Worm (Caenorhabditis elegans) whole organism, midembryonic: Measurements from ENCODE around the gene C56C10.7.
A peak's percentile ranks its signal among the peaks of the same experiment; 100 is the strongest.

Experiments used
- T22C8.4 ChIP-seq: fragments of 200-800 bp; sonication (Bioruptor generic); IDR thresholded peaks from 2 replicates; pipeline ENCODE4 v1.3.6; 2022; ENCODE audit warnings: missing genetic modification characterization, missing compliant biosample characterization
- cog-1 ChIP-seq: sonication (generic microtip); optimal IDR thresholded peaks from 2 replicates; lab custom pipeline; 2016; ENCODE audit warnings: missing genetic modification characterization, missing compliant biosample characterization
- flt-1 ChIP-seq: fragments of 200-800 bp; sonication (Bioruptor generic); IDR thresholded peaks from 2 replicates; pipeline ENCODE4 v1.3.6; 2022; ENCODE audit warnings: missing genetic modification characterization, missing compliant biosample characterization
- klf-2 ChIP-seq: fragments of 200-800 bp; sonication (Bioruptor generic); conservative IDR thresholded peaks from 2 replicates; pipeline ENCODE4 v1.3.6; 2022; ENCODE audit warnings: missing genetic modification reagents, missing genetic modification characterization, missing compliant biosample characterization
- med-1 ChIP-seq: sonication (generic microtip); optimal IDR thresholded peaks from 2 replicates; lab custom pipeline; 2017; ENCODE audit warnings: missing genetic modification characterization, mild to moderate bottlenecking, missing compliant biosample characterization, antibody characterized with exemption, missing genetic modification reagents; ENCODE audit not compliant: insufficient read depth
- ref-1 ChIP-seq: fragments of 200-800 bp; sonication (Bioruptor generic); conservative IDR thresholded peaks from 2 replicates; pipeline ENCODE4 v1.3.6; 2022; ENCODE audit warnings: missing genetic modification reagents, missing genetic modification characterization, missing compliant biosample characterization
- tab-1 ChIP-seq: fragments of 200-800 bp; sonication (Bioruptor generic); IDR thresholded peaks from 2 replicates; pipeline ENCODE4 v1.3.6; 2022; ENCODE audit warnings: missing genetic modification characterization, missing compliant biosample characterization
- ztf-23 ChIP-seq: fragments of 200-800 bp; sonication (Bioruptor generic); IDR thresholded peaks from 2 replicates; pipeline ENCODE4 v1.3.6; 2022; ENCODE audit warnings: missing genetic modification reagents, missing genetic modification characterization, missing compliant biosample characterization
- ztf-29 ChIP-seq: fragments of 200-800 bp; sonication (Bioruptor generic); IDR thresholded peaks from 2 replicates; pipeline ENCODE4 v1.3.6; 2022; ENCODE audit warnings: missing genetic modification reagents, missing genetic modification characterization, missing compliant biosample characterization

Gene C56C10.7

ce11 chrII:6578378-6578777 is 9.0 kb downstream of the C56C10.7 start, which contains the start of gene sra-31:
TSS of gene sra-31 (minus strand) at chrII:6578478.
- TF ChIP-seq ref-1 (no peak), ztf-23 (GFP tag; lab: Robert Waterston, UW) (no peak), cog-1 (no peak), med-1 (no peak), klf-2 (GFP tag; lab: Robert Waterston, UW) (no peak), tab-1 (GFP tag; lab: Robert Waterston, UW) (no peak), flt-1 (GFP tag; lab: Robert Waterston, UW) (no peak), T22C8.4 (GFP tag; lab: Robert Waterston, UW) (no peak), ztf-29 (GFP tag; lab: Robert Waterston, UW) (no peak)

- TF ChIP-seq ref-1 (no peak), med-1 (no peak), ztf-29 (GFP tag; lab: Robert Waterston, UW) (no peak), tab-1 (GFP tag; lab: Robert Waterston, UW) (no peak), T22C8.4 (GFP tag; lab: Robert Waterston, UW) (no peak), flt-1 (GFP tag; lab: Robert Waterston, UW) (no peak), cog-1 (no peak), ztf-23 (GFP tag; lab: Robert Waterston, UW) (no peak), klf-2 (GFP tag; lab: Robert Waterston, UW) (no peak)
Observed at ce11 chrII:6575647-6576046, 11.7 kb downstream of the C56C10.7 start, which contains the start of gene sra-29. TSS of gene sra-29 (minus strand) at chrII:6575747.

- TF ChIP-seq med-1 (no peak), klf-2 (GFP tag; lab: Robert Waterston, UW) (no peak), ref-1 (no peak), T22C8.4 (GFP tag; lab: Robert Waterston, UW) (no peak), flt-1 (GFP tag; lab: Robert Waterston, UW) (no peak), ztf-29 (GFP tag; lab: Robert Waterston, UW) (no peak), ztf-23 (GFP tag; lab: Robert Waterston, UW) (no peak), cog-1 (no peak), tab-1 (GFP tag; lab: Robert Waterston, UW) (no peak)
Observed at ce11 chrII:6573677-6574076, 13.7 kb downstream of the C56C10.7 start, which contains the start of gene sra-28. TSS of gene sra-28 (minus strand) at chrII:6573777.

- no peak for TF ChIP-seq ztf-29 (GFP tag; lab: Robert Waterston, UW)
- TF ChIP-seq tab-1 (GFP tag; lab: Robert Waterston, UW) = no peak
- no peak for TF ChIP-seq klf-2 (GFP tag; lab: Robert Waterston, UW)
- TF ChIP-seq ref-1 = no peak
- TF ChIP-seq med-1 = no peak
- TF ChIP-seq flt-1 (GFP tag; lab: Robert Waterston, UW) = no peak
- no peak for TF ChIP-seq T22C8.4 (GFP tag; lab: Robert Waterston, UW)
- TF ChIP-seq cog-1 = no peak
- TF ChIP-seq ztf-23 (GFP tag; lab: Robert Waterston, UW) = no peak
Observed at ce11 chrII:6568707-6569106, 18.7 kb downstream of the C56C10.7 start, which contains the start of gene sra-27. TSS of gene sra-27 (plus strand) at chrII:6569007.

- TF ChIP-seq tab-1 (GFP tag; lab: Robert Waterston, UW) (no peak), ztf-29 (GFP tag; lab: Robert Waterston, UW) (no peak), cog-1 (no peak), flt-1 (GFP tag; lab: Robert Waterston, UW) (no peak), med-1 (no peak), T22C8.4 (GFP tag; lab: Robert Waterston, UW) (no peak), ztf-23 (GFP tag; lab: Robert Waterston, UW) (no peak), ref-1 (no peak), klf-2 (GFP tag; lab: Robert Waterston, UW) (no peak)
Observed at ce11 chrII:6566628-6567180, 20.7 kb downstream of the C56C10.7 start, which contains the start of the genes F18C5.5 and F18C5.9. TSS of gene F18C5.5 (minus strand) at chrII:6566728. TSS of gene F18C5.9 (plus strand) at chrII:6567130.

- peak; percentile 66 for TF ChIP-seq med-1
- TF ChIP-seq flt-1 (GFP tag; lab: Robert Waterston, UW) = peak; percentile 86
- TF ChIP-seq tab-1 (GFP tag; lab: Robert Waterston, UW) = peak; percentile 82; the same call in 1 of the 2 replicates
- TF ChIP-seq T22C8.4 (GFP tag; lab: Robert Waterston, UW) = peak; percentile 67; the same call in 1 of the 2 replicates
- peak; percentile 61 for TF ChIP-seq ref-1
- TF ChIP-seq ztf-23 (GFP tag; lab: Robert Waterston, UW) = peak; percentile 80; the same call in 1 of the 2 replicates
- TF ChIP-seq klf-2 (GFP tag; lab: Robert Waterston, UW) = no peak; the same call in none of the 2 replicates
- TF ChIP-seq ztf-29 (GFP tag; lab: Robert Waterston, UW) = peak; percentile 56; the same call in 1 of the 2 replicates
- no peak for TF ChIP-seq cog-1
Observed at ce11 chrII:6565077-6565476, 22.3 kb downstream of the C56C10.7 start, which contains the start of gene mpz-3. TSS of gene mpz-3 (minus strand) at chrII:6565396.

- TF ChIP-seq cog-1 (peak; percentile 13), flt-1 (GFP tag; lab: Robert Waterston, UW) (no peak), ztf-29 (GFP tag; lab: Robert Waterston, UW) (no peak)
Observed at ce11 chrII:6563238-6563637, 24.1 kb downstream of the C56C10.7 start.

ce11 chrII:6562203-6562867 is 25.0 kb downstream of the C56C10.7 start:
- TF ChIP-seq tab-1 (GFP tag; lab: Robert Waterston, UW) = no peak
- TF ChIP-seq cog-1 = no peak
- TF ChIP-seq ref-1 = no peak
- TF ChIP-seq flt-1 (GFP tag; lab: Robert Waterston, UW) = no peak
- TF ChIP-seq ztf-23 (GFP tag; lab: Robert Waterston, UW) = 0 out of 2 replicates have a peak, but pooled peaks have one; percentile 50
- TF ChIP-seq T22C8.4 (GFP tag; lab: Robert Waterston, UW) = no peak

- TF ChIP-seq ztf-29 (GFP tag; lab: Robert Waterston, UW) (no peak), med-1 (no peak), T22C8.4 (GFP tag; lab: Robert Waterston, UW) (no peak), cog-1 (no peak), klf-2 (GFP tag; lab: Robert Waterston, UW) (no peak), ref-1 (no peak), tab-1 (GFP tag; lab: Robert Waterston, UW) (no peak), flt-1 (GFP tag; lab: Robert Waterston, UW) (no peak), ztf-23 (GFP tag; lab: Robert Waterston, UW) (no peak)
Observed at ce11 chrII:6561300-6561699, 26.1 kb downstream of the C56C10.7 start, which contains the start of gene F18C5.10. TSS of gene F18C5.10 (minus strand) at chrII:6561444.
